Worm (Caenorhabditis elegans) whole organism, early embryonic: ENCODE measurements around the gene fbxa-98.

Experiments
- B0310.2 ChIP-seq: sonication (generic microtip); optimal IDR thresholded peaks from 2 replicates; lab custom pipeline; 2016; ENCODE audit warnings: mild to moderate bottlenecking, missing genetic modification characterization, missing compliant biosample characterization
- aly-1 ChIP-seq: sonication (generic microtip); optimal IDR thresholded peaks from 2 replicates; lab custom pipeline; 2016; ENCODE audit warnings: missing genetic modification characterization, missing compliant biosample characterization
- ama-1 ChIP-seq: fragments of 150-350 bp; optimal IDR thresholded peaks from 2 replicates; lab custom pipeline; 2014
- ceh-13 ChIP-seq: fragments of 200-800 bp; sonication (Bioruptor generic); optimal IDR thresholded peaks from 2 replicates; lab custom pipeline; 2018; ENCODE audit warnings: mild to moderate bottlenecking, missing genetic modification characterization, missing compliant biosample characterization
- ceh-36 ChIP-seq: sonication (generic microtip); optimal IDR thresholded peaks from 2 replicates; lab custom pipeline; 2016; ENCODE audit warnings: missing genetic modification characterization, inconsistent platforms, missing compliant biosample characterization
- flt-1 ChIP-seq: fragments of 200-800 bp; sonication (Bioruptor generic); IDR thresholded peaks from 2 replicates; pipeline ENCODE4 v1.3.6; 2022; ENCODE audit warnings: missing genetic modification characterization, missing compliant biosample characterization
- scrt-1 ChIP-seq: fragments of 200-800 bp; sonication (Bioruptor generic); IDR thresholded peaks from 2 replicates; pipeline ENCODE4 v1.3.6; 2022; ENCODE audit warnings: missing genetic modification characterization, missing compliant biosample characterization
- tbx-37 ChIP-seq: fragments of 200-800 bp; sonication (Bioruptor generic); conservative IDR thresholded peaks from 2 replicates; pipeline ENCODE4 v1.3.6; 2022; ENCODE audit warnings: missing genetic modification reagents, missing genetic modification characterization, missing compliant biosample characterization

DNA sequence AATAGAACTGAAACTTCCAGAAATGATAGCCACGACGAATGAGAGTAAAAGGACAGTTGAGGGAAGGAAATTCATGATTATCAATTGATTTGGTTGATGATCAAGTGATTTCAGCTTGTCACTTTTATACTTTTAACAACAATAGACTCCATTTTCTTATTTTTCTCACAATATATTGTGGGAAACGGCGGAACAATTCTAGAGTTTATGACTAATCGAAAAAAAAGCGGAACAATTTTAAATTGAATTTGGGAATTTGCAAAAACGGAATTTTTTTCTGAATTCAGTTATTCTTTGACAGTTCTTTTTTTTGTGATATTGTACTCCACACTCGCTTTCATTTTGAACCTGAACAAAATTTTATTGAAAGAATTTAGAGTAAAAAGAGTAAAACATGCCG is 30.9 kb downstream of the fbxa-98 start, which contains the start of gene Y45F10C.4:
- TF ChIP-seq aly-1 (tag; lab: Kevin White, UChicago), result no peak
- TF ChIP-seq B0310.2 (tag; lab: Kevin White, UChicago), result no peak
- TF ChIP-seq ceh-13 (GFP tag; lab: Kevin White, UChicago), result no peak
- no peak for TF ChIP-seq ama-1 (lab: Kevin White, UChicago)
- no peak for TF ChIP-seq flt-1
- TF ChIP-seq tbx-37 (GFP tag; lab: Robert Waterston, UW), result no peak
- TF ChIP-seq scrt-1 (GFP tag; lab: Robert Waterston, UW), result no peak
- TF ChIP-seq ceh-36, result no peak
